Worm (Caenorhabditis elegans): ENCODE data around the gene C33G3.6.
A peak's percentile ranks its signal among the peaks of the same experiment; 100 is the strongest.

DNA sequence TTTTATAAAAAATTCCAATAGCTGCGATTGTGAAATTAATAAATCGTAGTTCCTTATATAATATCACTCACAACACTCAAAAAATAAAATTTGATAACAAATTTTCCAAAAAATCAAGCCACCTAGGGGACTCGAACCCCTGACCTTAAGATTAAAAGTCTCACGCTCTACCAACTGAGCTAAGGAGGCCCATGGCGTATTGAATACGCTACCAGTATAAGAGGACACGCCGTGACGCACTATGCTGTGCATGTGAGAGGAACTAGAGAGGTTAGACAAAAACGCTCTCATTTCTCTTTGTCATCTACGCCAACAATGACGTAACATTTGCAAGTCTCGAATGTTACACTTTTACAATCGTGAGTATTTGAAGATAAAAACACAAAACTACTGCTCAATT lies 20.3 kb downstream of the C33G3.6 start:
- TF ChIP-seq pha-4 (tag; optimal IDR thresholded peaks at IDR 0.05) (peak; percentile 86), unc-62 (GFP tag; optimal IDR thresholded peaks at IDR 0.05) (peak; percentile 92), nhr-76 (tag; optimal IDR thresholded peaks at IDR 0.05) (no peak), bed-3 (GFP tag; optimal IDR thresholded peaks at IDR 0.05) (peak; percentile 89), elt-3 (tag; optimal IDR thresholded peaks at IDR 0.05) (peak; percentile 56), snpc-4 (tag; optimal IDR thresholded peaks at IDR 0.05) (no peak), elt-1 (tag; optimal IDR thresholded peaks at IDR 0.05; ENCODE audit: borderline replicate concordance, insufficient read depth) (no peak), mep-1 (tag; optimal IDR thresholded peaks at IDR 0.05) (peak; percentile 82), ces-1 (GFP tag; optimal IDR thresholded peaks at IDR 0.05) (peak; percentile 67), mab-5 (tag; optimal IDR thresholded peaks at IDR 0.05) (peak; percentile 34)

All from whole organism, mixed stage, embryonic.